Worm (Caenorhabditis elegans): ENCODE results near the gene acs-2.
A peak's percentile ranks its signal among the peaks of the same experiment; 100 is the strongest.

Gene acs-2

DNA sequence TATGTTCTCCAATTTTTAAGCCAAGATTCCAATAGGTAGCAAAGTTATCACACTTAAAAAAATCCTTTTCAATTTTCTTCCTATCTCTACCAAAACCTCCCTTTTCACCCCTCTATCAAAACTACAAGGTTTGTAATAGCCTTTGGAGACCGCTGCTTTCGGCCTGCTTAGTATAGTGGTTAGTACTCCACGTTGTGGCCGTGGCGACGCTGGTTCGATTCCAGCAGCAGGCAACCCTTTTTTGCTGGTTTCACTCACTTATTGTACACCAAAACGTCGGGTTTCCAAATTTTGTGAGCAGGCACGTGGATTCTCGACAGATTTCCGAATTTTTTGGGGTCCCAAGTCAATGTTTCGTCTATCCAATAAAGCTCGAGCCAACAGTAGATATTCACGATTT, 13.3 kb upstream of the acs-2 start (continued):
- TF ChIP-seq mel-28 (tag; optimal IDR thresholded peaks at IDR 0.05; ENCODE audit: borderline replicate concordance): no peak
- no peak for TF ChIP-seq F10E7.11 (tag; optimal IDR thresholded peaks at IDR 0.05)
- TF ChIP-seq snpc-4 (GFP tag; optimal IDR thresholded peaks at IDR 0.05): no peak
- peak in 2 of 4 experiments; percentile 20 to 57 for TF ChIP-seq snpc-4 (tag; optimal IDR thresholded peaks at IDR 0.05)
- no peak for TF ChIP-seq Y95B8A.8 (GFP tag; IDR thresholded peaks at IDR 0.05)
- TF ChIP-seq lir-1 (GFP tag; conservative IDR thresholded peaks at IDR 0.05): 0 out of 2 replicates have a peak, but pooled peaks have one; percentile 37
- TF ChIP-seq Y79H2A.3 (GFP tag; conservative IDR thresholded peaks at IDR 0.05): no peak
- peak; percentile 48 for TF ChIP-seq die-1 (tag; optimal IDR thresholded peaks at IDR 0.05)
- TF ChIP-seq madf-6 (GFP tag; IDR thresholded peaks at IDR 0.05): peak; percentile 61
- TF ChIP-seq nhr-120 (GFP tag; IDR thresholded peaks at IDR 0.05): no peak
- peak; percentile 95 for TF ChIP-seq tbp1 (GFP tag; optimal IDR thresholded peaks at IDR 0.05)
- TF ChIP-seq nfya-2 (GFP tag; IDR thresholded peaks at IDR 0.05): no peak
- TF ChIP-seq egl-44 (GFP tag; IDR thresholded peaks at IDR 0.05): no peak
- no peak for TF ChIP-seq cebp-2 (GFP tag; IDR thresholded peaks at IDR 0.05)
- no peak for TF ChIP-seq lin-40 (tag; optimal IDR thresholded peaks at IDR 0.05)
- no peak for TF ChIP-seq mxl-1 (tag; optimal IDR thresholded peaks at IDR 0.05)
- peak; percentile 68 for TF ChIP-seq hmg-1.2 (GFP tag; IDR thresholded peaks at IDR 0.05)
- no peak for TF ChIP-seq sdz-38 (tag; optimal IDR thresholded peaks at IDR 0.05)
- TF ChIP-seq ets-4 (GFP tag; optimal IDR thresholded peaks at IDR 0.05): no peak
- no peak for TF ChIP-seq sea-2 (GFP tag; IDR thresholded peaks at IDR 0.05)
- peak; percentile 78 for TF ChIP-seq B0261.1 (tag; optimal IDR thresholded peaks at IDR 0.05)
- TF ChIP-seq hlh-26 (GFP tag; conservative IDR thresholded peaks at IDR 0.05): no peak
- TF ChIP-seq aptf-2 (GFP tag; conservative IDR thresholded peaks at IDR 0.05): no peak
- TF ChIP-seq cebp-1 (GFP tag; IDR thresholded peaks at IDR 0.05): no peak
- peak; percentile 12 for TF ChIP-seq cebp-1 (tag; optimal IDR thresholded peaks at IDR 0.05)
- TF ChIP-seq tlf-1 (GFP tag; optimal IDR thresholded peaks at IDR 0.05): no peak
- no peak for TF ChIP-seq let-526 (GFP tag; IDR thresholded peaks at IDR 0.05)
- TF ChIP-seq C17E4.6 (GFP tag; IDR thresholded peaks at IDR 0.05): no peak
- peak; percentile 67 for TF ChIP-seq rpc-1 (optimal IDR thresholded peaks at IDR 0.05)
- TF ChIP-seq rpc-1 (tag; optimal IDR thresholded peaks at IDR 0.05): peak; percentile 77
- TF ChIP-seq B0035.1 (tag; optimal IDR thresholded peaks at IDR 0.05): no peak
- 0 out of 2 replicates have a peak, but pooled peaks have one; percentile 17 for TF ChIP-seq F33H1.4 (GFP tag; IDR thresholded peaks at IDR 0.05)
- no peak for TF ChIP-seq ceh-40 (GFP tag; IDR thresholded peaks at IDR 0.05)
- no peak for TF ChIP-seq rcor-1 (GFP tag; IDR thresholded peaks at IDR 0.05)
- TF ChIP-seq F57A8.1 (GFP tag; optimal IDR thresholded peaks at IDR 0.05): no peak
- TF ChIP-seq madf-3 (GFP tag; IDR thresholded peaks at IDR 0.05): no peak
- TF ChIP-seq Y53G8AR.9 (GFP tag; conservative IDR thresholded peaks at IDR 0.05): no peak
- TF ChIP-seq rec-8 (tag; optimal IDR thresholded peaks at IDR 0.05): no peak
- TF ChIP-seq T26A5.8 (tag; optimal IDR thresholded peaks at IDR 0.05): no peak
- no peak for TF ChIP-seq nfyb-1 (GFP tag; IDR thresholded peaks at IDR 0.05)
- peak; percentile 52 for TF ChIP-seq D2030.7 (GFP tag; IDR thresholded peaks at IDR 0.05)
- TF ChIP-seq madf-8 (GFP tag; conservative IDR thresholded peaks at IDR 0.05): no peak

DNA sequence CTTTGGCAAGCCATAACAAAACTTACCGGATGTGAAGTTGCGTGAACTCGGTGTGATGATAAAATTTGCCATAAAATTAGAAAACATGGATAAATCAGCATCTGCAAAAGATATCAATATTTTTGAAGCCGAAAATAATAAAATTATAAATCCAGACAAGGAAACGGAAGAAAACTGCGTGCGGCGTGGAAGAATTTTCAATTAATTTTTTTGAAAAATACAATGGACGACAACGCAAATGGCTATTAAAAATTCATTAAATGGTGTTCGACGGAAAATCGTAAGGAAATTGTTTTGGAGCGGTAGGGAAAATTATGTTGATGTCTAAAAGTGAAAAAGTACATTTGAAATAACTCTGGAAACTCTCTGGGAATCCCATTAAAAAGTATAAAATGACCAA, 8.1 kb upstream of the acs-2 start, which contains the start of gene acr-18:
TSS of gene acr-18 (minus strand) at position 101 of the 400 bp plus-strand sequence.
- TF ChIP-seq mcd-1 (GFP tag; IDR thresholded peaks at IDR 0.05): no peak
- no peak for TF ChIP-seq rpc-1 (optimal IDR thresholded peaks at IDR 0.05)
- TF ChIP-seq rpc-1 (tag; optimal IDR thresholded peaks at IDR 0.05): no peak
- TF ChIP-seq Y79H2A.3 (GFP tag; conservative IDR thresholded peaks at IDR 0.05): no peak
- no peak for TF ChIP-seq Y53F4B.3 (GFP tag; IDR thresholded peaks at IDR 0.05)
- no peak for TF ChIP-seq hsf-1 (GFP tag; IDR thresholded peaks at IDR 0.05)
- TF ChIP-seq ztf-28 (GFP tag; IDR thresholded peaks at IDR 0.05): no peak
- TF ChIP-seq K11D2.4 (GFP tag; IDR thresholded peaks at IDR 0.05): no peak
- no peak for TF ChIP-seq mel-28 (tag; optimal IDR thresholded peaks at IDR 0.05; ENCODE audit: borderline replicate concordance)
- TF ChIP-seq Y67H2A.10 (GFP tag; conservative IDR thresholded peaks at IDR 0.05): no peak
- no peak for TF ChIP-seq lsy-27 (tag; optimal IDR thresholded peaks at IDR 0.05; ENCODE audit: borderline replicate concordance, insufficient read depth)
- no peak for TF ChIP-seq nhr-90 (tag; optimal IDR thresholded peaks at IDR 0.05)
- TF ChIP-seq F57A8.1 (GFP tag; optimal IDR thresholded peaks at IDR 0.05): no peak
- no peak for TF ChIP-seq rec-8 (tag; optimal IDR thresholded peaks at IDR 0.05)
- TF ChIP-seq dox-1 (GFP tag; IDR thresholded peaks at IDR 0.05): no peak
- TF ChIP-seq B0261.1 (tag; optimal IDR thresholded peaks at IDR 0.05): no peak
